Worm (Caenorhabditis elegans) whole organism, midembryonic: ENCODE measurements around the gene C26G2.2.

ENCODE experiments used
- flt-1 ChIP-seq: fragments of 200-800 bp; sonication (Bioruptor generic); IDR thresholded peaks from 2 replicates; pipeline ENCODE4 v1.3.6; 2022; ENCODE audit warnings: missing genetic modification characterization, missing compliant biosample characterization
- klf-2 ChIP-seq: fragments of 200-800 bp; sonication (Bioruptor generic); conservative IDR thresholded peaks from 2 replicates; pipeline ENCODE4 v1.3.6; 2022; ENCODE audit warnings: missing genetic modification reagents, missing genetic modification characterization, missing compliant biosample characterization
- med-1 ChIP-seq: sonication (generic microtip); optimal IDR thresholded peaks from 2 replicates; lab custom pipeline; 2017; ENCODE audit warnings: missing genetic modification characterization, mild to moderate bottlenecking, missing compliant biosample characterization, antibody characterized with exemption, missing genetic modification reagents; ENCODE audit not compliant: insufficient read depth

DNA sequence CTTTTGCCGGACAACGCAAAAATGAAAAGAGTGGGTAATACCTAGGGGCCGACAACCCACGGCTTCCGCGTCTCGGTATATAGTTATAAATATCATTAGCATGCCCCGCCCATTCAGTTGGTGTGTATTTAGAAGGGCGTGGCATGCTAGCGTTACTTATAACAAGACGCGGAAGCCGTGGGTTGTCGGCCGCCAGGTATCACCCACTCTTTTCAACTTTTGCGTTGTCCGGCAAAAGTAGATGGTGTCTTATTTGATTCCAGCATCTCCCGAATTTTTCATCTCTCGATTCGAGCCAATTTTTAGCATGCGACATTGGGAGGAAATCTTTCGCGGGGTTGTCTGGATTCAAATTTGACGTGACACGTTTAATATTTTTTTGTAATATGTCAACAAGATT, 53.7 kb downstream of the C26G2.2 start:
- TF ChIP-seq flt-1 (GFP tag; lab: Robert Waterston, UW) (no peak), med-1 (GFP tag; lab: Kevin White, UChicago) (no peak), klf-2 (GFP tag; lab: Robert Waterston, UW) (no peak)
